Worm (Caenorhabditis elegans): ENCODE data around the gene F26A1.4.
A peak's percentile ranks its signal among the peaks of the same experiment; 100 is the strongest.

The F26A1.4 gene

ce11 chrIII:4796536-4796935, 20.8 kb upstream of the F26A1.4 start, which contains the start of gene tag-325:
TSS of gene tag-325 (plus strand) at chrIII:4796836.
- no peak for TF ChIP-seq ref-2 (tag; optimal IDR thresholded peaks at IDR 0.05)
- no peak for TF ChIP-seq Y22D7AL.16 (tag; optimal IDR thresholded peaks at IDR 0.05)
- TF ChIP-seq ceh-2 (tag; optimal IDR thresholded peaks at IDR 0.05): no peak
- no peak for TF ChIP-seq ceh-19 (GFP tag; optimal IDR thresholded peaks at IDR 0.05)
- peak; percentile 15 for TF ChIP-seq hlh-30 (tag; optimal IDR thresholded peaks at IDR 0.05; ENCODE audit: insufficient read depth)
- no peak for TF ChIP-seq unc-86 (tag; optimal IDR thresholded peaks at IDR 0.05)

ce11 chrIII:4802707-4803106, 14.6 kb upstream of the F26A1.4 start, which contains the start of gene metl-5:
TSS of gene metl-5 (plus strand) at chrIII:4803007.
- TF ChIP-seq nfya-1 (tag; optimal IDR thresholded peaks at IDR 0.05) (no peak), ceh-48 (tag; optimal IDR thresholded peaks at IDR 0.05) (no peak), ceh-45 (GFP tag; IDR thresholded peaks at IDR 0.05) (no peak), ets-4 (tag; optimal IDR thresholded peaks at IDR 0.05) (no peak), ztf-16 (tag; optimal IDR thresholded peaks at IDR 0.05) (no peak), sox-4 (tag; optimal IDR thresholded peaks at IDR 0.05) (no peak), che-1 (tag; optimal IDR thresholded peaks at IDR 0.05) (no peak)

ce11 chrIII:4806345-4806744, 11.0 kb upstream of the F26A1.4 start:
- TF ChIP-seq sox-2 (GFP tag; IDR thresholded peaks at IDR 0.05): no peak
- no peak for TF ChIP-seq ceh-2 (tag; optimal IDR thresholded peaks at IDR 0.05)
- no peak for TF ChIP-seq ceh-24 (tag; optimal IDR thresholded peaks at IDR 0.05)
- no peak for TF ChIP-seq ceh-14 (tag; optimal IDR thresholded peaks at IDR 0.05)
- TF ChIP-seq hlh-8 (tag; optimal IDR thresholded peaks at IDR 0.05): no peak
- TF ChIP-seq T23F11.4 (GFP tag; optimal IDR thresholded peaks at IDR 0.05): no peak
- no peak for TF ChIP-seq hlh-30 (tag; optimal IDR thresholded peaks at IDR 0.05; ENCODE audit: insufficient read depth)
- TF ChIP-seq ceh-22 (tag; optimal IDR thresholded peaks at IDR 0.05): no peak
- TF ChIP-seq pros-1 (tag; optimal IDR thresholded peaks at IDR 0.05): no peak
- no peak for TF ChIP-seq tbx-7 (tag; optimal IDR thresholded peaks at IDR 0.05)
- TF ChIP-seq hlh-13 (GFP tag; optimal IDR thresholded peaks at IDR 0.05): no peak
- TF ChIP-seq ceh-45 (GFP tag; IDR thresholded peaks at IDR 0.05): no peak
- no peak for TF ChIP-seq unc-42 (tag; optimal IDR thresholded peaks at IDR 0.05)
- no peak for TF ChIP-seq unc-3 (GFP tag; conservative IDR thresholded peaks at IDR 0.05)
- TF ChIP-seq unc-3 (tag; optimal IDR thresholded peaks at IDR 0.05): no peak

ce11 chrIII:4808089-4808488, 9.3 kb upstream of the F26A1.4 start:
- TF ChIP-seq nfya-1 (tag; optimal IDR thresholded peaks at IDR 0.05) (peak; percentile 85), gmeb-2 (tag; optimal IDR thresholded peaks at IDR 0.05) (no peak), fkh-10 (GFP tag; optimal IDR thresholded peaks at IDR 0.05) (no peak), odd-2 (tag; optimal IDR thresholded peaks at IDR 0.05) (no peak), elt-4 (tag; optimal IDR thresholded peaks at IDR 0.05) (no peak), pros-1 (tag; optimal IDR thresholded peaks at IDR 0.05) (no peak), eyg-1 (tag; optimal IDR thresholded peaks at IDR 0.05) (no peak)

- TF ChIP-seq ceh-18 (tag; optimal IDR thresholded peaks at IDR 0.05): no peak
- TF ChIP-seq pha-2 (tag; optimal IDR thresholded peaks at IDR 0.05): no peak
- TF ChIP-seq nhr-11 (tag; optimal IDR thresholded peaks at IDR 0.05): no peak
- TF ChIP-seq ceh-45 (GFP tag; IDR thresholded peaks at IDR 0.05): no peak
- no peak for TF ChIP-seq lin-11 (tag; optimal IDR thresholded peaks at IDR 0.05)
- TF ChIP-seq madf-2 (tag; optimal IDR thresholded peaks at IDR 0.05): no peak
Observed at ce11 chrIII:4809526-4810153, 7.7 kb upstream of the F26A1.4 start, which contains the start of gene pal-1. TSS of gene pal-1 (minus strand) at chrIII:4809576.
